Worm (Caenorhabditis elegans): ENCODE measurements around the gene C17B7.14.

The C17B7.14 gene

ce11 chrV:3297764-3298163 lies 22.6 kb downstream of the C17B7.14 start, which contains the start of gene srx-122:
srx-122 (minus strand) TSS chrV:3297864.
- TF ChIP-seq ceh-82 (tag; optimal IDR thresholded peaks at IDR 0.05) (no peak), nhr-12 (tag; optimal IDR thresholded peaks at IDR 0.05) (no peak), ceh-63 (GFP tag; optimal IDR thresholded peaks at IDR 0.05) (no peak), unc-98 (GFP tag; IDR thresholded peaks at IDR 0.05) (no peak), dsc-1 (tag; optimal IDR thresholded peaks at IDR 0.05) (no peak), grh-1 (GFP tag; IDR thresholded peaks at IDR 0.05) (no peak), ztf-4 (tag; optimal IDR thresholded peaks at IDR 0.05) (no peak), lin-35 (GFP tag; optimal IDR thresholded peaks at IDR 0.05) (no peak)

- TF ChIP-seq hlh-4 (tag; optimal IDR thresholded peaks at IDR 0.05) (no peak), ztf-4 (tag; optimal IDR thresholded peaks at IDR 0.05) (no peak), sptf-1 (tag; optimal IDR thresholded peaks at IDR 0.05) (no peak), nhr-77 (tag; optimal IDR thresholded peaks at IDR 0.05) (no peak), fkh-8 (tag; optimal IDR thresholded peaks at IDR 0.05) (no peak), dsc-1 (tag; optimal IDR thresholded peaks at IDR 0.05) (no peak), efl-1 (optimal IDR thresholded peaks at IDR 0.05) (no peak), efl-1 (GFP tag; optimal IDR thresholded peaks at IDR 0.05 in 1 of 2) (no peak), hlh-17 (GFP tag; optimal IDR thresholded peaks at IDR 0.05; ENCODE audit: borderline replicate concordance) (no peak), lin-13 (GFP tag; optimal IDR thresholded peaks at IDR 0.05) (no peak), efl-3 (GFP tag; optimal IDR thresholded peaks at IDR 0.05) (no peak), mdl-1 (tag; optimal IDR thresholded peaks at IDR 0.05) (no peak), tbx-2 (tag; optimal IDR thresholded peaks at IDR 0.05) (no peak), sup-37 (GFP tag; optimal IDR thresholded peaks at IDR 0.05) (no peak), egl-13 (tag; optimal IDR thresholded peaks at IDR 0.05) (no peak), lir-3 (tag; optimal IDR thresholded peaks at IDR 0.05; ENCODE audit: poor library complexity) (no peak), lin-15B (tag; optimal IDR thresholded peaks at IDR 0.05) (no peak), xbp-1 (tag; optimal IDR thresholded peaks at IDR 0.05) (no peak), aly-2 (tag; optimal IDR thresholded peaks at IDR 0.05) (no peak)
Observed at ce11 chrV:3295368-3295767, 25.0 kb downstream of the C17B7.14 start.

DNA sequence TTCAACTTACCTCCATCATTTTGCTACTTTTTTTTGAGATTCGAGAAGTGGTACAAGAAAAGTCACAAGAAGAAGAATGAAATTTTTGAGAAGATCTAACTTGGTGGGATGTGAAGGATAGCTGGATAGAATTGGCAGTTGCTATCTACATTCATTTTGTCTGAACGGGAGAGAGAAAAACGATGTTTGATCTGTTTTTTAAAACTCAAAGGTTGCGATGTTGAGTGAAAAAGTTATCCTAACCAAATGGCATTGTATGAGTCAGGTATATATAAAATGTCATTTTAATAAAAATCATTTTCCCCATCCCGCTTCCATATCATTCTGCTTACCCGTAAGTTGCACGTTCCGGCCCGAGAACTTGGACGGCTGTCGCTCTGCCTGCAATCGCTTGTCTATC lies 31.1 kb downstream of the C17B7.14 start, which contains the start of gene F35F10.6:
TSS of gene F35F10.6 (minus strand) at position 101 of the 400 bp plus-strand sequence.
- TF ChIP-seq unc-86 (tag; optimal IDR thresholded peaks at IDR 0.05) (no peak), lin-15B (tag; optimal IDR thresholded peaks at IDR 0.05) (no peak), ceh-88 (GFP tag; IDR thresholded peaks at IDR 0.05) (no peak), pag-3 (tag; optimal IDR thresholded peaks at IDR 0.05; ENCODE audit: borderline replicate concordance, insufficient read depth) (no peak), lin-13 (GFP tag; optimal IDR thresholded peaks at IDR 0.05) (no peak), xbp-1 (tag; optimal IDR thresholded peaks at IDR 0.05) (no peak), isw-1 (GFP tag; IDR thresholded peaks at IDR 0.05) (no peak), egl-27 (tag; optimal IDR thresholded peaks at IDR 0.05) (no peak), fos-1 (tag; optimal IDR thresholded peaks at IDR 0.05) (no peak), snpc-4 (tag; optimal IDR thresholded peaks at IDR 0.05) (no peak), irx-1 (tag; optimal IDR thresholded peaks at IDR 0.05) (no peak), efl-3 (GFP tag; optimal IDR thresholded peaks at IDR 0.05) (no peak), jun-1 (tag; optimal IDR thresholded peaks at IDR 0.05) (no peak), lin-39 (tag; optimal IDR thresholded peaks at IDR 0.05) (no peak)

DNA sequence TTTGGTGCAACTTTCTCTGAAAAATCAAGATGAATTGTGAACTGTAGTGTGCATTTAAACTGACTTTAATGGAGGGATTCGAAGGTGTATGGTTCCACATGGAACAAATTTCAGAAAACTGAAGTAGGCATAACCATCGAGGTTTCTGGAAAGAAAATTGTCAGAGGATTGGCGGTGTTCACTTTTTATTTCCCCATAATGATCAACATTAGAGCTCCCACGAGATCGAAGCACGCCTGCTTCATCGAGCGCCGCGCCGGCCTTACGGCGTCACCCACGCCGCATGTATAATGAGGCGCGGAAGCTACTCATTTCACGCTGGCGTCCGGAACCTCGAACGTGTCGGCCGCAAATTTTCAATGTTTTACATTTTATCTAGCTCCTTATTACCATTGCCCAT lies 32.2 kb downstream of the C17B7.14 start:
- TF ChIP-seq zip-4 (GFP tag; optimal IDR thresholded peaks at IDR 0.05), result no peak
- TF ChIP-seq blmp-1 (tag; optimal IDR thresholded peaks at IDR 0.05), result no peak
- TF ChIP-seq lin-39 (tag; optimal IDR thresholded peaks at IDR 0.05), result no peak
- no peak for TF ChIP-seq nhr-20 (tag; optimal IDR thresholded peaks at IDR 0.05)
- TF ChIP-seq egl-13 (tag; optimal IDR thresholded peaks at IDR 0.05), result no peak
- TF ChIP-seq snu-23 (GFP tag; optimal IDR thresholded peaks at IDR 0.05), result no peak
- TF ChIP-seq xbp-1 (tag; optimal IDR thresholded peaks at IDR 0.05), result no peak

Measured in whole organism, L1 larva.